Worm (Caenorhabditis elegans) whole organism, early embryonic: ENCODE results near the gene nlp-29.

Experiments used
- ama-1 ChIP-seq: fragments of 150-350 bp; optimal IDR thresholded peaks from 2 replicates; lab custom pipeline; 2014
- ceh-36 ChIP-seq: sonication (generic microtip); optimal IDR thresholded peaks from 2 replicates; lab custom pipeline; 2016; ENCODE audit warnings: missing genetic modification characterization, inconsistent platforms, missing compliant biosample characterization
- hmbx-1 ChIP-seq: sonication (generic microtip); optimal IDR thresholded peaks from 2 replicates; lab custom pipeline; 2016; ENCODE audit warnings: mild to moderate bottlenecking, missing genetic modification characterization, missing compliant biosample characterization
- pes-1 ChIP-seq: fragments of 200-800 bp; sonication (Bioruptor generic); IDR thresholded peaks from 2 replicates; pipeline ENCODE4 v1.3.6; 2022; ENCODE audit warnings: missing genetic modification reagents, missing genetic modification characterization, missing compliant biosample characterization
- tbx-11 ChIP-seq: fragments of 200-800 bp; sonication (Bioruptor generic); IDR thresholded peaks from 2 replicates; pipeline ENCODE4 v1.3.6; 2022; ENCODE audit warnings: missing genetic modification characterization, missing compliant biosample characterization
- tra-4 ChIP-seq: sonication (generic microtip); optimal IDR thresholded peaks from 2 replicates; lab custom pipeline; 2017; ENCODE audit warnings: missing genetic modification characterization, missing compliant biosample characterization

DNA sequence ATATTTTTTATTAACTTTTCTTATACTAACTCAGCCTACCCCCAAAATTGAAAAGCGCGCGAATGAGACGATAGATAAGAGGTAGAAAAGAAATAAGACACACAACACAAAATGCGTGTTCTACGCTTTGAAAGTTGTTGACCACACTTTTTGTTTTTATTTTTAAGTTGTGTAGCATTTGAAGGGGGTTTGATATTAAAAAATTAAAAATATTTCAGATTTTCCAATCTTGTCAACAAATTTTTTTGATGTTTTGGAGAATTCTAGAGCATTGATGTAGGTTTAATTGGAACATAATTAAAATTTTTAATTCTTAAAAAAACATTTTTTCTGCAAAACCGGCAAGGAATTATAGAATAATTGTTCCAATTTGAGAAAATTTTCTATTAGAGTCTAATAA is 23.0 kb upstream of the nlp-29 start, which contains the start of gene cyp-34A6:
- TF ChIP-seq hmbx-1 (tag; lab: Kevin White, UChicago), result no peak
- TF ChIP-seq tra-4, result no peak
- no peak for TF ChIP-seq pes-1 (GFP tag; lab: Robert Waterston, UW)
- no peak for TF ChIP-seq ama-1 (lab: Kevin White, UChicago)
- no peak for TF ChIP-seq ceh-36
- TF ChIP-seq tbx-11, result no peak
